Worm (Caenorhabditis elegans) whole organism, L3 larva: ENCODE data around the gene cdc-50.B.

Source experiments
- R02D3.7 ChIP-seq: fragments of 150-350 bp; optimal IDR thresholded peaks from 2 replicates; lab custom pipeline; 2014; ENCODE audit warnings: missing biosample characterization, missing genetic modification characterization
- ZK546.5 ChIP-seq: sonication (generic microtip); optimal IDR thresholded peaks from 2 replicates; lab custom pipeline; 2017; ENCODE audit warnings: missing biosample characterization, missing genetic modification characterization
- aly-2 ChIP-seq: fragments of 150-350 bp; optimal IDR thresholded peaks from 2 replicates; lab custom pipeline; 2014; ENCODE audit warnings: missing biosample characterization, missing genetic modification characterization
- ama-1 ChIP-seq: fragments of 150-350 bp; optimal IDR thresholded peaks from 2 replicates; lab custom pipeline; 2018
- ceh-16 ChIP-seq: sonication (generic microtip); optimal IDR thresholded peaks from 2 replicates; lab custom pipeline; 2017; ENCODE audit warnings: missing biosample characterization, missing genetic modification characterization
- ceh-28 ChIP-seq: fragments of 150-350 bp; optimal IDR thresholded peaks from 2 replicates; lab custom pipeline; 2014; ENCODE audit warnings: missing biosample characterization, missing genetic modification reagents, missing genetic modification characterization
- ceh-82 ChIP-seq: fragments of 150-350 bp; optimal IDR thresholded peaks from 2 replicates; lab custom pipeline; 2014; ENCODE audit warnings: missing biosample characterization, missing genetic modification characterization
- daf-12 ChIP-seq: fragments of 150-350 bp; optimal IDR thresholded peaks from 2 replicates; lab custom pipeline; 2014; ENCODE audit warnings: missing biosample characterization, missing genetic modification reagents, missing genetic modification characterization
- egl-27 ChIP-seq: sonication (generic microtip); optimal IDR thresholded peaks from 4 replicates; lab custom pipeline; 2017; ENCODE audit warnings: missing biosample characterization, missing genetic modification reagents, missing genetic modification characterization
- egl-5 ChIP-seq: fragments of 150-350 bp; optimal IDR thresholded peaks from 2 replicates; lab custom pipeline; 2017; ENCODE audit warnings: missing biosample characterization, missing genetic modification reagents, missing genetic modification characterization, inconsistent platforms
- elt-1 ChIP-seq: fragments of 150-350 bp; optimal IDR thresholded peaks from 2 replicates; lab custom pipeline; 2014; ENCODE audit warnings: missing biosample characterization, missing genetic modification characterization
- elt-2 ChIP-seq: sonication (generic microtip); optimal IDR thresholded peaks from 2 replicates; lab custom pipeline; 2016; ENCODE audit warnings: missing genetic modification reagents, mild to moderate bottlenecking, missing genetic modification characterization, missing compliant biosample characterization
- elt-3 ChIP-seq, 3 experiments: fragments of 150-350 bp in 1 of 3; sonication (generic microtip) in 2 of 3; optimal IDR thresholded peaks; 2 replicates in 2 of 3; 4 replicates in 1 of 3; lab custom pipeline; 2014 to 2017; ENCODE audit warnings: missing biosample characterization in 3 of 3, missing genetic modification characterization in 3 of 3
- eor-1 ChIP-seq, 2 experiments: fragments of 150-350 bp; optimal IDR thresholded peaks; 2 replicates each; lab custom pipeline; 2014 to 2018; ENCODE audit warnings: missing biosample characterization in 2 of 2, missing genetic modification characterization in 2 of 2
- fkh-10 ChIP-seq: sonication (generic microtip); optimal IDR thresholded peaks from 2 replicates; lab custom pipeline; 2017; ENCODE audit warnings: missing biosample characterization, missing genetic modification reagents, missing genetic modification characterization
- fkh-2 ChIP-seq: fragments of 150-350 bp; optimal IDR thresholded peaks from 2 replicates; lab custom pipeline; 2014; ENCODE audit warnings: missing biosample characterization, missing genetic modification reagents, missing genetic modification characterization
- fos-1 ChIP-seq: fragments of 150-350 bp; optimal IDR thresholded peaks from 2 replicates; lab custom pipeline; 2014; ENCODE audit warnings: missing biosample characterization, missing genetic modification characterization
- hmg-11 ChIP-seq: sonication (generic microtip); optimal IDR thresholded peaks from 2 replicates; lab custom pipeline; 2016; ENCODE audit warnings: missing genetic modification characterization, missing compliant biosample characterization
- jun-1 ChIP-seq: fragments of 150-350 bp; optimal IDR thresholded peaks from 2 replicates; lab custom pipeline; 2014; ENCODE audit warnings: missing biosample characterization, missing genetic modification reagents, missing genetic modification characterization
- lin-15B ChIP-seq: fragments of 150-350 bp; optimal IDR thresholded peaks from 2 replicates; lab custom pipeline; 2014; ENCODE audit warnings: missing biosample characterization, missing genetic modification characterization
- lin-39 ChIP-seq: fragments of 150-350 bp; optimal IDR thresholded peaks from 2 replicates; lab custom pipeline; 2018; ENCODE audit warnings: missing biosample characterization, missing genetic modification reagents, missing genetic modification characterization
- lsy-12 ChIP-seq: sonication (generic microtip); optimal IDR thresholded peaks from 2 replicates; lab custom pipeline; 2016; ENCODE audit warnings: mild to moderate bottlenecking, missing genetic modification characterization, missing compliant biosample characterization
- mdl-1 ChIP-seq: fragments of 150-350 bp; optimal IDR thresholded peaks from 2 replicates; lab custom pipeline; 2014; ENCODE audit warnings: missing biosample characterization, missing genetic modification characterization
- mml-1 ChIP-seq: fragments of 150-350 bp; sonication (generic microtip); optimal IDR thresholded peaks from 3 replicates; lab custom pipeline; 2014; ENCODE audit warnings: missing biosample characterization, missing genetic modification characterization
- nfya-1 ChIP-seq: sonication (generic microtip); optimal IDR thresholded peaks from 2 replicates; lab custom pipeline; 2017; ENCODE audit warnings: missing genetic modification characterization, mild to moderate bottlenecking, missing compliant biosample characterization, antibody characterized with exemption, moderate library complexity; ENCODE audit not compliant: insufficient read depth
- nhr-11 ChIP-seq: fragments of 150-350 bp; optimal IDR thresholded peaks from 2 replicates; lab custom pipeline; 2014; ENCODE audit warnings: missing biosample characterization, missing genetic modification characterization
- nhr-12 ChIP-seq: fragments of 150-350 bp; optimal IDR thresholded peaks from 2 replicates; lab custom pipeline; 2014; ENCODE audit warnings: missing biosample characterization, missing genetic modification characterization
- nhr-23 ChIP-seq: fragments of 150-350 bp; optimal IDR thresholded peaks from 2 replicates; lab custom pipeline; 2014; ENCODE audit warnings: missing biosample characterization, missing genetic modification reagents, missing genetic modification characterization
- nhr-237 ChIP-seq: fragments of 150-350 bp; optimal IDR thresholded peaks from 2 replicates; lab custom pipeline; 2014; ENCODE audit warnings: missing biosample characterization, missing genetic modification characterization
- nhr-28 ChIP-seq: fragments of 150-350 bp; optimal IDR thresholded peaks from 2 replicates; lab custom pipeline; 2014; ENCODE audit warnings: missing biosample characterization, missing genetic modification characterization
- nhr-43 ChIP-seq: sonication (generic microtip); optimal IDR thresholded peaks from 2 replicates; lab custom pipeline; 2016; ENCODE audit warnings: mild to moderate bottlenecking, missing genetic modification characterization, missing compliant biosample characterization; ENCODE audit not compliant: poor library complexity, severe bottlenecking
- nhr-67 ChIP-seq: fragments of 150-350 bp; optimal IDR thresholded peaks from 2 replicates; lab custom pipeline; 2014; ENCODE audit warnings: missing biosample characterization, missing genetic modification characterization
- nhr-76 ChIP-seq: fragments of 150-350 bp; sonication (generic microtip); optimal IDR thresholded peaks from 5 replicates; lab custom pipeline; 2014; ENCODE audit warnings: missing biosample characterization, missing genetic modification characterization
- nhr-77 ChIP-seq: fragments of 150-350 bp; optimal IDR thresholded peaks from 2 replicates; lab custom pipeline; 2014; ENCODE audit warnings: missing biosample characterization, missing genetic modification characterization
- pha-4 ChIP-seq: fragments of 150-350 bp; optimal IDR thresholded peaks from 2 replicates; lab custom pipeline; 2014; ENCODE audit warnings: missing biosample characterization, missing genetic modification reagents, missing genetic modification characterization
- pqm-1 ChIP-seq: fragments of 150-350 bp; optimal IDR thresholded peaks from 2 replicates; lab custom pipeline; 2017; ENCODE audit warnings: missing biosample characterization, missing genetic modification characterization, inconsistent platforms
- snpc-4 ChIP-seq: fragments of 150-350 bp; optimal IDR thresholded peaks from 2 replicates; lab custom pipeline; 2014; ENCODE audit warnings: missing biosample characterization, missing genetic modification characterization
- tbx-2 ChIP-seq: sonication (generic microtip); optimal IDR thresholded peaks from 2 replicates; lab custom pipeline; 2016; ENCODE audit warnings: mild to moderate bottlenecking, missing genetic modification characterization, missing compliant biosample characterization
- unc-39 ChIP-seq: sonication (generic microtip); optimal IDR thresholded peaks from 4 replicates; lab custom pipeline; 2017; ENCODE audit warnings: missing biosample characterization, missing genetic modification characterization
- zag-1 ChIP-seq: fragments of 150-350 bp; optimal IDR thresholded peaks from 2 replicates; lab custom pipeline; 2014; ENCODE audit warnings: missing biosample characterization, missing genetic modification characterization
- ztf-11 ChIP-seq: fragments of 150-350 bp; optimal IDR thresholded peaks from 2 replicates; lab custom pipeline; 2014; ENCODE audit warnings: missing biosample characterization, missing genetic modification characterization

The cdc-50.B gene

ce11 chrIV:8748967-8749366, 15.7 kb upstream of the cdc-50.B start:
- TF ChIP-seq lin-15B (tag; lab: Kevin White, UChicago) (no peak), ZK546.5 (tag; lab: Kevin White, UChicago) (no peak), egl-27 (tag; lab: Kevin White, UChicago) (no peak), nfya-1 (tag; lab: Kevin White, UChicago) (peak; percentile 71), unc-39 (tag; lab: Kevin White, UChicago) (no peak), nhr-76 (no peak), fkh-10 (GFP tag; lab: Kevin White, UChicago) (no peak), mdl-1 (no peak)

ce11 chrIV:8752492-8752891, 12.2 kb upstream of the cdc-50.B start:
- TF ChIP-seq zag-1 (tag; lab: Kevin White, UChicago) (no peak), nhr-77 (tag; lab: Kevin White, UChicago) (no peak), elt-2 (tag; lab: Kevin White, UChicago) (no peak), nhr-76 (no peak), ztf-11 (tag; lab: Kevin White, UChicago) (no peak), aly-2 (tag; lab: Kevin White, UChicago) (no peak), fkh-10 (GFP tag; lab: Kevin White, UChicago) (no peak), fos-1 (tag; lab: Kevin White, UChicago) (no peak), nhr-67 (no peak), nhr-12 (tag; lab: Kevin White, UChicago) (no peak), pha-4 (tag; lab: Kevin White, UChicago) (no peak), hmg-11 (no peak), lsy-12 (tag; lab: Kevin White, UChicago) (no peak), eor-1 (tag; optimal IDR thresholded peaks at IDR 0.05; lab: Kevin White, UChicago) (no peak), ceh-16 (tag; lab: Kevin White, UChicago) (no peak), nhr-28 (tag; lab: Kevin White, UChicago) (no peak), nhr-23 (tag; lab: Kevin White, UChicago) (no peak), elt-3 (tag; optimal IDR thresholded peaks at IDR 0.05; lab: Kevin White, UChicago) (no peak), tbx-2 (no peak), jun-1 (tag; lab: Kevin White, UChicago) (no peak)

DNA sequence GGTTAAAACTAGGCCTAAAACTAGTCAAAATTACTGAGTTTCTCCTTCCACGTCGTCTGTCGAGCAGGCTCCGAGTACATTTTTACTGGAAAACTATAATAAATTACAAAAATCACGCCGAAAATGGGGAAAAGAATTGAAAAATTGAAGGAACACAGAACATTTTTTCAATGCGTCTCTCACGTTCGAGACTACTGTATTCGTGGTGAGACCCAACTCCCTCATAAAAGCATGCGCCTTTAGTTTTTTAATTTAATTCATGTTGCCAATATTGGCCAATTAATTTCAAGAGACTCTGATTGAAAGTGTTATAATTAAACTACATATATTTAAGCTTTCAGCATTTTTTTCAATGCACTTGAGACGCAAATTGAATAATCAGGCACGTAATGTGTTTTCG, 10.5 kb upstream of the cdc-50.B start:
- TF ChIP-seq nhr-11 (tag; lab: Kevin White, UChicago): no peak
- no peak for TF ChIP-seq ZK546.5 (tag; lab: Kevin White, UChicago)
- TF ChIP-seq nhr-12 (tag; lab: Kevin White, UChicago): no peak
- TF ChIP-seq ceh-82 (tag; lab: Kevin White, UChicago): no peak
- no peak for TF ChIP-seq snpc-4 (tag; lab: Kevin White, UChicago)
- no peak for TF ChIP-seq elt-2 (tag; lab: Kevin White, UChicago)
- TF ChIP-seq nhr-67: no peak
- TF ChIP-seq daf-12: no peak
- no peak for TF ChIP-seq mml-1 (tag; lab: Kevin White, UChicago)
- no peak for TF ChIP-seq ama-1 (lab: Kevin White, UChicago)
- no peak for TF ChIP-seq aly-2 (tag; lab: Kevin White, UChicago)
- TF ChIP-seq pqm-1 (tag; lab: Kevin White, UChicago): no peak
- TF ChIP-seq ztf-11 (tag; lab: Kevin White, UChicago): no peak
- no peak for TF ChIP-seq R02D3.7 (tag; lab: Kevin White, UChicago)
- TF ChIP-seq fkh-2 (tag; lab: Kevin White, UChicago): no peak

DNA sequence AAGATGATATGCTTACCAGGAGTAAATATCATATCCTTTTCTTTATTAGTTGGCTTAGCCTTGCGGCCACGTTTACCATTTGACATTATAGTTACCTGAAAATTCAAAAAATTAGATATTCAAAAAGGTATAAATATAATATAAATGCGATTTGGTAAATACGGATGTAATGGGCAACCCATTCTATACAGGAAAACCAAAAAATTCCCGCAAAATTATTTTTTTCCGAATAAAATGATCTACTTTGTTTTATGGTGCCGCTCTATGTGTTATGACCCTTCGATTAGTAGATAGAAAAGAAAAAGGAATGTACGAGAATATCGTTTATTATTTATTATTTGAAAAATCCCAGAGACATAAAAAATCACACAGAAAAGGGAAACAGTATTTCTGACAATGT, 9.9 kb upstream of the cdc-50.B start, which contains the start of gene elli-1:
Gene elli-1 (minus strand): TSS at position 101 of the 400 bp plus-strand sequence.
- no peak for TF ChIP-seq ceh-82 (tag; lab: Kevin White, UChicago)

DNA sequence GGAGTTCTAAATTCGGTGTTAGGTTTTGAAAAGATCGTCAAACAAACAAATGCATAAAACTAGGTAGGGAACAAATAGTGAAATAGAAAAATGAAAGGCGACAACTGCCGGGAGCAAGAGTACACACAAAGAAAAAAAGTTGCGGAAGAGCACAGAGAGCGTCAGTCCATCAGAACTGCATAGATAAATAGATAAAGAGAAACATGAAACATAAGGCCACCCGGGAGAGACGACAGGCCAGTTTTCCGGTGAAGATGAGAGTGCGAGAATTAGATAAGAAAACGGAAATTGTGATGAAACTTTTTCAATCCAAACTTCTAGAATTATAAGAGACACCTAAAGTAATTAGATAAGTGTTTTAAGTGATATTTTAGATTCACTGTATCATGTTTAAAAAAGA, 6.9 kb upstream of the cdc-50.B start:
- TF ChIP-seq tbx-2 (no peak), fos-1 (tag; lab: Kevin White, UChicago) (no peak), ama-1 (lab: Kevin White, UChicago) (no peak), fkh-10 (GFP tag; lab: Kevin White, UChicago) (no peak), nhr-23 (tag; lab: Kevin White, UChicago) (no peak), ceh-28 (tag; lab: Kevin White, UChicago) (no peak), aly-2 (tag; lab: Kevin White, UChicago) (no peak), daf-12 (no peak), nhr-67 (no peak), ZK546.5 (tag; lab: Kevin White, UChicago) (no peak), nhr-11 (tag; lab: Kevin White, UChicago) (no peak), unc-39 (tag; lab: Kevin White, UChicago) (no peak), ztf-11 (tag; lab: Kevin White, UChicago) (no peak), egl-27 (tag; lab: Kevin White, UChicago) (no peak), ceh-82 (tag; lab: Kevin White, UChicago) (no peak), elt-3 (tag; optimal IDR thresholded peaks at IDR 0.05; lab: Kevin White, UChicago) (no peak), nhr-77 (tag; lab: Kevin White, UChicago) (no peak), mml-1 (tag; lab: Kevin White, UChicago) (no peak), pha-4 (tag; lab: Kevin White, UChicago) (peak; percentile 45), elt-1 (tag; lab: Kevin White, UChicago) (no peak), lin-39 (tag; lab: Kevin White, UChicago) (no peak), fkh-2 (tag; lab: Kevin White, UChicago) (no peak), nhr-28 (tag; lab: Kevin White, UChicago) (no peak), ceh-16 (tag; lab: Kevin White, UChicago) (no peak), nhr-237 (tag; lab: Kevin White, UChicago) (no peak), nhr-43 (tag; lab: Kevin White, UChicago) (no peak), egl-5 (no peak), snpc-4 (tag; lab: Kevin White, UChicago) (no peak), elt-2 (tag; lab: Kevin White, UChicago) (peak; percentile 85), lsy-12 (tag; lab: Kevin White, UChicago) (no peak)
